Comparison of ENCODE assay signal across 1 fruit fly cellular context in genomic region chr2L:10526953-10527584, dm6.
A peak's percentile ranks its signal among the peaks of the same experiment; 100 is the strongest.
TF ChIP-seq lines count a peak whose summit lies in the region.

Gene Lip4 (plus strand): TSS chr2L:10527572.

TF ChIP-seq in whole organism, embryonic, 481 proteins besides CTCF, POLR2A, EP300 and RAD21 (continued from another document and continues in another):
- no peak for TF ChIP-seq CG3163 (GFP tag; optimal IDR thresholded peaks at IDR 0.05; lab: Kevin White, UChicago)
- peak; percentile 28 for TF ChIP-seq kah (GFP tag; optimal IDR thresholded peaks at IDR 0.05; lab: Kevin White, UChicago)
- TF ChIP-seq hbn (GFP tag; IDR thresholded peaks at IDR 0.05; lab: Robert Waterston, UW; ENCODE audit: partially characterized antibody): no peak
- TF ChIP-seq CG12299 (tag; optimal IDR thresholded peaks at IDR 0.05; lab: Kevin White, UChicago): peak; percentile 55
- TF ChIP-seq BtbVII (GFP tag; optimal IDR thresholded peaks at IDR 0.05; lab: Kevin White, UChicago): peak; percentile 62
- peak; percentile 8 for TF ChIP-seq en (GFP tag; optimal IDR thresholded peaks at IDR 0.05; lab: Kevin White, UChicago)
- peak; percentile 67 for TF ChIP-seq Bteb2 (GFP tag; optimal IDR thresholded peaks at IDR 0.05; lab: Kevin White, UChicago)
- TF ChIP-seq sens-2 (GFP tag; IDR thresholded peaks at IDR 0.05; lab: Robert Waterston, UW): 0 out of 2 replicates have a peak, but pooled peaks have one; percentile 36
- peak; percentile 85 for TF ChIP-seq tgo (GFP tag; IDR thresholded peaks at IDR 0.05; lab: Robert Waterston, UW)
- peak; percentile 60 for TF ChIP-seq CG18764 (GFP tag; optimal IDR thresholded peaks at IDR 0.05; lab: Kevin White, UChicago)
- TF ChIP-seq ac (GFP tag; optimal IDR thresholded peaks at IDR 0.05; lab: Kevin White, UChicago): peak; percentile 3
- TF ChIP-seq Blimp-1 (GFP tag; optimal IDR thresholded peaks at IDR 0.05; lab: Kevin White, UChicago): peak; percentile 70
- TF ChIP-seq cato (GFP tag; optimal IDR thresholded peaks at IDR 0.05; lab: Kevin White, UChicago; ENCODE audit: borderline replicate concordance): peak; percentile 40
- no peak for TF ChIP-seq inv (GFP tag; IDR thresholded peaks at IDR 0.05; lab: Robert Waterston, UW; ENCODE audit: partially characterized antibody)
- peak; percentile 31 for TF ChIP-seq CG31388 (GFP tag; optimal IDR thresholded peaks at IDR 0.05; lab: Kevin White, UChicago)
- peak; percentile 53; the same call in 1 of the 3 replicates for TF ChIP-seq Mrtf (GFP tag; IDR thresholded peaks at IDR 0.05; lab: Robert Waterston, UW)
- TF ChIP-seq CG8924 (tag; optimal IDR thresholded peaks at IDR 0.05; lab: Kevin White, UChicago): peak; percentile 79
- TF ChIP-seq Xbp1 (GFP tag; optimal IDR thresholded peaks at IDR 0.05; lab: Kevin White, UChicago): peak; percentile 77
- TF ChIP-seq ase (GFP tag; IDR thresholded peaks at IDR 0.05; lab: Robert Waterston, UW): peak; percentile 78
- no peak for TF ChIP-seq Side (GFP tag; optimal IDR thresholded peaks at IDR 0.05; lab: Kevin White, UChicago)
- TF ChIP-seq Hsf (GFP tag; optimal IDR thresholded peaks at IDR 0.05; lab: Kevin White, UChicago): peak; percentile 70
- TF ChIP-seq C15 (GFP tag; IDR thresholded peaks at IDR 0.05; lab: Robert Waterston, UW): 0 out of 3 replicates have a peak, but pooled peaks have one; percentile 52
- no peak for TF ChIP-seq YL-1 (GFP tag; optimal IDR thresholded peaks at IDR 0.05; lab: Kevin White, UChicago)
- TF ChIP-seq Dfd (GFP tag; optimal IDR thresholded peaks at IDR 0.05; lab: Kevin White, UChicago): no peak
- peak; percentile 51 for TF ChIP-seq CG15011 (GFP tag; optimal IDR thresholded peaks at IDR 0.05; lab: Kevin White, UChicago)
- TF ChIP-seq tup (GFP tag; optimal IDR thresholded peaks at IDR 0.05; lab: Kevin White, UChicago): peak; percentile 31
- peak; percentile 6 for TF ChIP-seq pum (GFP tag; optimal IDR thresholded peaks at IDR 0.05; lab: Kevin White, UChicago)
- TF ChIP-seq CG12219 (GFP tag; optimal IDR thresholded peaks at IDR 0.05; lab: Kevin White, UChicago): peak; percentile 62
- TF ChIP-seq Neu2 (GFP tag; optimal IDR thresholded peaks at IDR 0.05; lab: Kevin White, UChicago; ENCODE audit: borderline replicate concordance): no peak
- no peak for TF ChIP-seq gt (GFP tag; IDR thresholded peaks at IDR 0.05; lab: Robert Waterston, UW)
- TF ChIP-seq CG10565 (GFP tag; optimal IDR thresholded peaks at IDR 0.05; lab: Kevin White, UChicago): no peak
- TF ChIP-seq Optix (GFP tag; IDR thresholded peaks at IDR 0.05; lab: Robert Waterston, UW): no peak
- TF ChIP-seq CG4424 (GFP tag; optimal IDR thresholded peaks at IDR 0.05; lab: Kevin White, UChicago): peak; percentile 66
- TF ChIP-seq Six4 (GFP tag; optimal IDR thresholded peaks at IDR 0.05; lab: Kevin White, UChicago): peak; percentile 19
- TF ChIP-seq tll (GFP tag; optimal IDR thresholded peaks at IDR 0.05; lab: Kevin White, UChicago): no peak
- TF ChIP-seq CG7963 (GFP tag; IDR thresholded peaks at IDR 0.05; lab: Robert Waterston, UW; ENCODE audit: partially characterized antibody): no peak
- TF ChIP-seq vvl (GFP tag; IDR thresholded peaks at IDR 0.05; lab: Robert Waterston, UW): peak; percentile 86
- peak; percentile 70 for TF ChIP-seq CG17385 (GFP tag; optimal IDR thresholded peaks at IDR 0.05; lab: Kevin White, UChicago)
- peak; percentile 73 for TF ChIP-seq CG11085 (GFP tag; IDR thresholded peaks at IDR 0.05; lab: Robert Waterston, UW)
- peak; percentile 43; the same call in 1 of the 2 replicates for TF ChIP-seq klu (GFP tag; IDR thresholded peaks at IDR 0.05; lab: Robert Waterston, UW)
- peak; percentile 53 to 56 for TF ChIP-seq chif (GFP tag; optimal IDR thresholded peaks at IDR 0.05; lab: Kevin White, UChicago)
- no peak for TF ChIP-seq pb (GFP tag; optimal IDR thresholded peaks at IDR 0.05; lab: Kevin White, UChicago)
- no peak for TF ChIP-seq cad (GFP tag; optimal IDR thresholded peaks at IDR 0.05; lab: Kevin White, UChicago)
- no peak for TF ChIP-seq sr (GFP tag; IDR thresholded peaks at IDR 0.05; lab: Robert Waterston, UW)
- no peak for TF ChIP-seq ab (GFP tag; optimal IDR thresholded peaks at IDR 0.05; lab: Kevin White, UChicago)
- TF ChIP-seq Atf6 (GFP tag; IDR thresholded peaks at IDR 0.05; lab: Robert Waterston, UW): no peak; the same call in 1 of the 2 replicates
- TF ChIP-seq Ptx1 (GFP tag; IDR thresholded peaks at IDR 0.05; lab: Robert Waterston, UW): peak; percentile 84
- peak; percentile 59 for TF ChIP-seq NfI (GFP tag; optimal IDR thresholded peaks at IDR 0.05; lab: Kevin White, UChicago)
- TF ChIP-seq Sry-δ (GFP tag; optimal IDR thresholded peaks at IDR 0.05; lab: Kevin White, UChicago): no peak
- no peak for TF ChIP-seq prd (optimal IDR thresholded peaks at IDR 0.05; lab: Kevin White, UChicago)
- TF ChIP-seq prd (GFP tag; IDR thresholded peaks at IDR 0.05; lab: Robert Waterston, UW): peak; percentile 86
- TF ChIP-seq row (GFP tag; IDR thresholded peaks at IDR 0.05; lab: Robert Waterston, UW): peak; percentile 85
- peak; percentile 22 for TF ChIP-seq maf-S (GFP tag; optimal IDR thresholded peaks at IDR 0.05; lab: Kevin White, UChicago)
- peak; percentile 81 for TF ChIP-seq CG7839 (tag; optimal IDR thresholded peaks at IDR 0.05; lab: Kevin White, UChicago)
- TF ChIP-seq CG15479 (GFP tag; optimal IDR thresholded peaks at IDR 0.05; lab: Kevin White, UChicago): peak; percentile 50
- TF ChIP-seq jumu (GFP tag; optimal IDR thresholded peaks at IDR 0.05; lab: Kevin White, UChicago): no peak
- peak; percentile 61 for TF ChIP-seq org-1 (GFP tag; optimal IDR thresholded peaks at IDR 0.05; lab: Kevin White, UChicago)
- no peak for TF ChIP-seq Kr (GFP tag; optimal IDR thresholded peaks at IDR 0.05; lab: Kevin White, UChicago)
- TF ChIP-seq pho (GFP tag; optimal IDR thresholded peaks at IDR 0.05; lab: Kevin White, UChicago): peak; percentile 34
- TF ChIP-seq CG17829 (tag; optimal IDR thresholded peaks at IDR 0.05; lab: Kevin White, UChicago): peak; percentile 82
- peak; percentile 24 for TF ChIP-seq salm (tag; optimal IDR thresholded peaks at IDR 0.05; lab: Kevin White, UChicago)
- TF ChIP-seq MBD-R2 (GFP tag; IDR thresholded peaks at IDR 0.05; lab: Robert Waterston, UW): peak; percentile 45; the same call in 1 of the 2 replicates
- peak; percentile 58 to 70 for TF ChIP-seq Pdp1 (GFP tag; optimal IDR thresholded peaks at IDR 0.05; lab: Kevin White, UChicago)
- peak; percentile 69; the same call in 2 of the 3 replicates for TF ChIP-seq CG34422 (GFP tag; IDR thresholded peaks at IDR 0.05; lab: Robert Waterston, UW)
- TF ChIP-seq Hr3 (GFP tag; optimal IDR thresholded peaks at IDR 0.05; lab: Kevin White, UChicago): peak; percentile 58
- TF ChIP-seq CG12071 (GFP tag; optimal IDR thresholded peaks at IDR 0.05; lab: Kevin White, UChicago): peak; percentile 64
- peak; percentile 76 for TF ChIP-seq Oli (tag; optimal IDR thresholded peaks at IDR 0.05; lab: Kevin White, UChicago)
- peak; percentile 32 for TF ChIP-seq CG15073 (GFP tag; optimal IDR thresholded peaks at IDR 0.05; lab: Kevin White, UChicago)
- TF ChIP-seq ash1 (GFP tag; optimal IDR thresholded peaks at IDR 0.05; lab: Kevin White, UChicago): no peak
- TF ChIP-seq CG15696 (tag; optimal IDR thresholded peaks at IDR 0.05; lab: Kevin White, UChicago): peak; percentile 66
- TF ChIP-seq bab2 (GFP tag; optimal IDR thresholded peaks at IDR 0.05; lab: Kevin White, UChicago): peak; percentile 31
- no peak for TF ChIP-seq kni (GFP tag; optimal IDR thresholded peaks at IDR 0.05; lab: Kevin White, UChicago)
- TF ChIP-seq dysf (GFP tag; IDR thresholded peaks at IDR 0.05; lab: Robert Waterston, UW): peak; percentile 85
- TF ChIP-seq CG8281 (tag; optimal IDR thresholded peaks at IDR 0.05; lab: Kevin White, UChicago): peak; percentile 29
- TF ChIP-seq CG13624 (GFP tag; optimal IDR thresholded peaks at IDR 0.05; lab: Kevin White, UChicago): peak; percentile 40
- TF ChIP-seq CG3281 (GFP tag; optimal IDR thresholded peaks at IDR 0.05; lab: Kevin White, UChicago): peak; percentile 77
- peak; percentile 44 for TF ChIP-seq CG12104 (GFP tag; optimal IDR thresholded peaks at IDR 0.05; lab: Kevin White, UChicago)
- TF ChIP-seq Taf1 (GFP tag; IDR thresholded peaks at IDR 0.05; lab: Robert Waterston, UW): no peak; the same call in 1 of the 2 replicates
- no peak for TF ChIP-seq CG9609 (GFP tag; optimal IDR thresholded peaks at IDR 0.05; lab: Kevin White, UChicago)
- no peak for TF ChIP-seq CG42726 (GFP tag; IDR thresholded peaks at IDR 0.05; lab: Robert Waterston, UW; ENCODE audit: partially characterized antibody)
- TF ChIP-seq CG17802 (tag; optimal IDR thresholded peaks at IDR 0.05; lab: Kevin White, UChicago): peak; percentile 9
- TF ChIP-seq Jarid2 (GFP tag; optimal IDR thresholded peaks at IDR 0.05; lab: Kevin White, UChicago): peak; percentile 47
- TF ChIP-seq sim (GFP tag; IDR thresholded peaks at IDR 0.05; lab: Robert Waterston, UW): no peak
- peak; percentile 2 to 89 for TF ChIP-seq Hr51 (GFP tag; optimal IDR thresholded peaks at IDR 0.05; lab: Kevin White, UChicago)
- peak; percentile 72 for TF ChIP-seq CG4404 (GFP tag; IDR thresholded peaks at IDR 0.05; lab: Robert Waterston, UW)
- no peak for TF ChIP-seq CG16779 (GFP tag; IDR thresholded peaks at IDR 0.05; lab: Robert Waterston, UW)
- peak; percentile 75 for TF ChIP-seq CG12769 (tag; optimal IDR thresholded peaks at IDR 0.05; lab: Kevin White, UChicago)
- TF ChIP-seq CG6765 (GFP tag; optimal IDR thresholded peaks at IDR 0.05; lab: Kevin White, UChicago): peak; percentile 72
- no peak for TF ChIP-seq hkb (optimal IDR thresholded peaks at IDR 0.05; lab: Kevin White, UChicago)
- TF ChIP-seq hkb (GFP tag; IDR thresholded peaks at IDR 0.05; lab: Robert Waterston, UW): peak; percentile 82
- peak; percentile 95 for TF ChIP-seq sens (GFP tag; lab: Kevin White, UChicago)
- peak; percentile 74 for TF ChIP-seq ttk (GFP tag; IDR thresholded peaks at IDR 0.05; lab: Robert Waterston, UW)
- peak; percentile 62 for TF ChIP-seq CG4820 (GFP tag; optimal IDR thresholded peaks at IDR 0.05; lab: Kevin White, UChicago)
- TF ChIP-seq CG30020 (tag; optimal IDR thresholded peaks at IDR 0.05; lab: Kevin White, UChicago): no peak
- peak; percentile 79 for TF ChIP-seq ap (GFP tag; IDR thresholded peaks at IDR 0.05; lab: Robert Waterston, UW)
- TF ChIP-seq vnd (GFP tag; IDR thresholded peaks at IDR 0.05; lab: Robert Waterston, UW; ENCODE audit: partially characterized antibody): no peak
- TF ChIP-seq CG30403 (GFP tag; optimal IDR thresholded peaks at IDR 0.05; lab: Kevin White, UChicago): peak; percentile 79
- peak; percentile 57; the same call in 1 of the 2 replicates for TF ChIP-seq CG10959 (GFP tag; IDR thresholded peaks at IDR 0.05; lab: Robert Waterston, UW)
- no peak for TF ChIP-seq Usf (GFP tag; optimal IDR thresholded peaks at IDR 0.05; lab: Kevin White, UChicago)
- TF ChIP-seq tna (GFP tag; IDR thresholded peaks at IDR 0.05; lab: Robert Waterston, UW; ENCODE audit: partially characterized antibody): no peak
- peak; percentile 4 for TF ChIP-seq CG33213 (GFP tag; optimal IDR thresholded peaks at IDR 0.05; lab: Kevin White, UChicago)
- TF ChIP-seq lbe (GFP tag; optimal IDR thresholded peaks at IDR 0.05; lab: Kevin White, UChicago): no peak
- no peak; the same call in 1 of the 2 replicates for TF ChIP-seq CG11696 (GFP tag; IDR thresholded peaks at IDR 0.05; lab: Robert Waterston, UW)
- peak; percentile 61 for TF ChIP-seq CG9817 (tag; optimal IDR thresholded peaks at IDR 0.05; lab: Kevin White, UChicago)
- TF ChIP-seq ems (GFP tag; optimal IDR thresholded peaks at IDR 0.05; lab: Kevin White, UChicago): peak; percentile 62
- TF ChIP-seq Eip74EF (GFP tag; optimal IDR thresholded peaks at IDR 0.05; lab: Kevin White, UChicago): peak in 1 of 2 experiments; percentile 67
- peak; percentile 71 for TF ChIP-seq tio (GFP tag; optimal IDR thresholded peaks at IDR 0.05; lab: Kevin White, UChicago)
- TF ChIP-seq grn (GFP tag; optimal IDR thresholded peaks at IDR 0.05; lab: Kevin White, UChicago): no peak
- TF ChIP-seq Doc3 (GFP tag; IDR thresholded peaks at IDR 0.05; lab: Robert Waterston, UW; ENCODE audit: partially characterized antibody): no peak
- TF ChIP-seq CG1529 (GFP tag; optimal IDR thresholded peaks at IDR 0.05; lab: Kevin White, UChicago): peak; percentile 52
- no peak for TF ChIP-seq dm (GFP tag; optimal IDR thresholded peaks at IDR 0.05; lab: Kevin White, UChicago)
- TF ChIP-seq CG5953 (GFP tag; IDR thresholded peaks at IDR 0.05; lab: Robert Waterston, UW): peak; percentile 69
- TF ChIP-seq Bdp1 (GFP tag; optimal IDR thresholded peaks at IDR 0.05; lab: Kevin White, UChicago): peak; percentile 7
- peak; percentile 69 for TF ChIP-seq CG9437 (GFP tag; optimal IDR thresholded peaks at IDR 0.05; lab: Kevin White, UChicago)
- no peak for TF ChIP-seq Elba2 (GFP tag; optimal IDR thresholded peaks at IDR 0.05; lab: Kevin White, UChicago)
- no peak for TF ChIP-seq CG13894 (tag; optimal IDR thresholded peaks at IDR 0.05; lab: Kevin White, UChicago)
- TF ChIP-seq nom (GFP tag; optimal IDR thresholded peaks at IDR 0.05; lab: Kevin White, UChicago): peak; percentile 42
- no peak for TF ChIP-seq CG11398 (GFP tag; optimal IDR thresholded peaks at IDR 0.05; lab: Kevin White, UChicago)
- no peak for TF ChIP-seq ERR (GFP tag; optimal IDR thresholded peaks at IDR 0.05; lab: Kevin White, UChicago)
- TF ChIP-seq CkIIα-i1 (GFP tag; IDR thresholded peaks at IDR 0.05; lab: Robert Waterston, UW): no peak
- peak; percentile 55 for TF ChIP-seq nerfin-1 (tag; optimal IDR thresholded peaks at IDR 0.05; lab: Kevin White, UChicago)
- peak; percentile 66 to 70 for TF ChIP-seq dpn (GFP tag; optimal IDR thresholded peaks at IDR 0.05; lab: Kevin White, UChicago)
- no peak for TF ChIP-seq B-H2 (GFP tag; optimal IDR thresholded peaks at IDR 0.05; lab: Kevin White, UChicago)
- no peak for TF ChIP-seq z (GFP tag; IDR thresholded peaks at IDR 0.05; lab: Robert Waterston, UW)
- peak; percentile 41 for TF ChIP-seq HLH54F (GFP tag; optimal IDR thresholded peaks at IDR 0.05; lab: Kevin White, UChicago)
- TF ChIP-seq ro (GFP tag; IDR thresholded peaks at IDR 0.05; lab: Robert Waterston, UW): peak; percentile 38; the same call in 1 of the 2 replicates
- TF ChIP-seq Atf-2 (GFP tag; optimal IDR thresholded peaks at IDR 0.05; lab: Kevin White, UChicago): peak; percentile 14
- TF ChIP-seq CG13123 (GFP tag; optimal IDR thresholded peaks at IDR 0.05; lab: Kevin White, UChicago): peak; percentile 59
- peak; percentile 61 for TF ChIP-seq CG10267 (tag; optimal IDR thresholded peaks at IDR 0.05; lab: Kevin White, UChicago)
- peak; percentile 62 for TF ChIP-seq CG17568 (GFP tag; optimal IDR thresholded peaks at IDR 0.05; lab: Kevin White, UChicago)
- TF ChIP-seq CG1647 (GFP tag; optimal IDR thresholded peaks at IDR 0.05; lab: Kevin White, UChicago): peak; percentile 41
